Worm (Caenorhabditis elegans): ENCODE data around the gene klp-6.

DNA sequence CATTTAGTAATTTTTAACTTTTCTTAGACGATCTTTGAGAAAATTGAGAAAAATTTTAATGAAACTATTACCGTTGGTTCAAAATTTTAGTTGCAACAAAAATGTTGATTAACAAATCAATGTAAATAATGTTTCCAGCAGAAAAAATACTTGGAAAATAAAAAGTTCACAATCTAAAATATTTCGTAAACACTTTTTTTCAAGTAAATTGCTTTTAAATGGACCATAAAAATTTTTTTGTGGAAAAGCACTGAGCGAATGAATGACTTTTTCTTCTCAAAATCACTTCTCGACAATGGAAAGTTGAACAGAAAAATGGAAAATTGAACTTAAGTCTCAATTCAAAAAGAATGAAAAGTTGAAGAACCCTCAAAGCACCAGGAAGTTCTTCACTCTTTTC is 22.8 kb downstream of the klp-6 start, which contains the start of gene C45G9.8:
- no peak for TF ChIP-seq fos-1 (tag; optimal IDR thresholded peaks at IDR 0.05)
- TF ChIP-seq ceh-28 (tag; optimal IDR thresholded peaks at IDR 0.05), result no peak
- TF ChIP-seq ama-1 (optimal IDR thresholded peaks at IDR 0.05), result no peak
- no peak for TF ChIP-seq nhr-28 (tag; optimal IDR thresholded peaks at IDR 0.05)
- no peak for TF ChIP-seq ceh-82 (tag; optimal IDR thresholded peaks at IDR 0.05)
- TF ChIP-seq pha-4 (tag; optimal IDR thresholded peaks at IDR 0.05), result no peak
- TF ChIP-seq zag-1 (tag; optimal IDR thresholded peaks at IDR 0.05), result no peak
- TF ChIP-seq elt-3 (tag; optimal IDR thresholded peaks at IDR 0.05), result no peak
- no peak for TF ChIP-seq nfya-1 (tag; optimal IDR thresholded peaks at IDR 0.05; ENCODE audit: insufficient read depth)
- no peak for TF ChIP-seq nhr-76 (tag; optimal IDR thresholded peaks at IDR 0.05)
- TF ChIP-seq nhr-11 (tag; optimal IDR thresholded peaks at IDR 0.05), result no peak
- no peak for TF ChIP-seq egl-27 (tag; optimal IDR thresholded peaks at IDR 0.05)

Data from whole organism, L3 larva.